Worm (Caenorhabditis elegans): ENCODE results near the gene M18.6.

- TF ChIP-seq nhr-10 (tag; optimal IDR thresholded peaks at IDR 0.05) (no peak), pha-4 (GFP tag; IDR thresholded peaks at IDR 0.05) (no peak), pha-4 (tag; optimal IDR thresholded peaks at IDR 0.05) (no peak), dmd-8 (GFP tag; IDR thresholded peaks at IDR 0.05) (no peak), nhr-28 (tag; optimal IDR thresholded peaks at IDR 0.05) (no peak), egl-27 (tag; optimal IDR thresholded peaks at IDR 0.05) (no peak), snpc-4 (tag; optimal IDR thresholded peaks at IDR 0.05) (no peak), madf-9 (GFP tag; conservative IDR thresholded peaks at IDR 0.05) (no peak), nhr-11 (tag; optimal IDR thresholded peaks at IDR 0.05) (no peak), nhr-76 (tag; optimal IDR thresholded peaks at IDR 0.05) (no peak), hmg-1.1 (GFP tag; IDR thresholded peaks at IDR 0.05) (no peak), set-16 (GFP tag; IDR thresholded peaks at IDR 0.05) (no peak), nhr-77 (tag; optimal IDR thresholded peaks at IDR 0.05) (no peak)
Measured at ce11 chrIV:12126740-12127472, 5.8 kb downstream of the M18.6 start.
